Fruit fly (Drosophila melanogaster) S2 (cell line): ENCODE data around the gene Myo31DF.

Experiments used
- CG8478 ChIP-seq: fragments of >200 bp; optimal IDR thresholded peaks from 2 replicates; lab custom pipeline; 2018
- CTCF ChIP-seq, 2 experiments: fragments of >200 bp; optimal IDR thresholded peaks; 2 replicates each; lab custom pipeline; 2018

dm6 chr2L:10466865-10467270, 39.7 kb downstream of the Myo31DF start:
- TF ChIP-seq CG8478 (lab: Kevin White, UChicago) (no peak), CTCF (optimal IDR thresholded peaks at IDR 0.05; lab: Kevin White, UChicago) (no peak)
